Worm (Caenorhabditis elegans) whole organism, L3 larva: ENCODE results near the gene W02D7.8.

ENCODE experiments used
- aly-2 ChIP-seq: fragments of 150-350 bp; optimal IDR thresholded peaks from 2 replicates; lab custom pipeline; 2014; ENCODE audit warnings: missing biosample characterization, missing genetic modification characterization
- egl-27 ChIP-seq: sonication (generic microtip); optimal IDR thresholded peaks from 4 replicates; lab custom pipeline; 2017; ENCODE audit warnings: missing biosample characterization, missing genetic modification reagents, missing genetic modification characterization
- elt-3 ChIP-seq, 3 experiments: fragments of 150-350 bp in 1 of 3; sonication (generic microtip) in 2 of 3; optimal IDR thresholded peaks; 2 replicates in 2 of 3; 4 replicates in 1 of 3; lab custom pipeline; 2014 to 2017; ENCODE audit warnings: missing biosample characterization in 3 of 3, missing genetic modification characterization in 3 of 3
- nhr-12 ChIP-seq: fragments of 150-350 bp; optimal IDR thresholded peaks from 2 replicates; lab custom pipeline; 2014; ENCODE audit warnings: missing biosample characterization, missing genetic modification characterization
- unc-39 ChIP-seq: sonication (generic microtip); optimal IDR thresholded peaks from 4 replicates; lab custom pipeline; 2017; ENCODE audit warnings: missing biosample characterization, missing genetic modification characterization

DNA sequence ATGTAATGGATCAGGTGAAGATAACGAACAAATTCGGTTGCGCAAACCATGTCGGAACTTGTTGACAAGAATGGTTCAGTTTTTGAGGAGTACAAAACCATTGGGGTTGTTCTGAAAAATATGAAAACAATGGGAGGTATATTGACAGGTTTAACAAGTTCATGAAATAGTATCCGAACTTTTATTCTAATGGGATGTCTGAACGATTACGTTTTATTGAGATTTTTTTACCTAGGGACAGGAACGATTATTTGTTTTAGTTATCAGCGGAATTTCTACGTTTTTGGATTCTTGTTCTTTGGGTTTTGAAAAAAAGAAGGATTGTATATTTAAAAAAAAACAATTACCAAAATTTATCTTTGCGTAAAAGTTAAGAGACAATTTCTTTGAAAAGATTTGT, 25.5 kb downstream of the W02D7.8 start, which contains the start of gene str-135:
- TF ChIP-seq elt-3 (tag; optimal IDR thresholded peaks at IDR 0.05; lab: Kevin White, UChicago) (no peak), unc-39 (tag; lab: Kevin White, UChicago) (no peak), aly-2 (tag; lab: Kevin White, UChicago) (no peak), nhr-12 (no peak), egl-27 (tag; lab: Kevin White, UChicago) (no peak)
